Fruit fly (Drosophila melanogaster) ovary, adult (tissue): ENCODE measurements around the gene CG2540.
A peak's percentile ranks its signal among the peaks of the same experiment; 100 is the strongest.

Source experiments
- CG17801 ChIP-seq: fragments of 200-800 bp; optimal IDR thresholded peaks from 2 replicates; lab custom pipeline; 2019; ENCODE audit warnings: missing biosample characterization, mild to moderate bottlenecking, missing genetic modification characterization, moderate library complexity; ENCODE audit not compliant: partially characterized antibody

Gene CG2540

dm6 chrX:12600802-12601793 is 28.6 kb upstream of the CG2540 start:
- TF ChIP-seq CG17801 (GFP tag; lab: Kevin White, UChicago): no peak

dm6 chrX:12611536-12612458 is 17.9 kb upstream of the CG2540 start, which contains the start of the genes CG1463 and Fpgs1:
Gene CG1463, minus strand, starts transcription at chrX:12611667.
Gene Fpgs1, plus strand, starts transcription at chrX:12611867.
- TF ChIP-seq CG17801 (GFP tag; lab: Kevin White, UChicago): peak; percentile 58

- TF ChIP-seq CG17801 (GFP tag; lab: Kevin White, UChicago): no peak
Observed at dm6 chrX:12613248-12613805, 16.4 kb upstream of the CG2540 start.

dm6 chrX:12615752-12616366 is 13.8 kb upstream of the CG2540 start, which contains the start of gene CG11085:
Gene CG11085, plus strand, starts transcription at chrX:12616316.
- TF ChIP-seq CG17801 (GFP tag; lab: Kevin White, UChicago): no peak

- TF ChIP-seq CG17801 (GFP tag; lab: Kevin White, UChicago): no peak
Observed at dm6 chrX:12621640-12622039, 8.0 kb upstream of the CG2540 start.

dm6 chrX:12623992-12624391 is 5.7 kb upstream of the CG2540 start, which contains the start of gene CG15728:
Gene CG15728, plus strand, starts transcription at chrX:12624292.
- TF ChIP-seq CG17801 (GFP tag; lab: Kevin White, UChicago): no peak

- TF ChIP-seq CG17801 (GFP tag; lab: Kevin White, UChicago): no peak
Observed at dm6 chrX:12625594-12626274, 3.9 kb upstream of the CG2540 start.

- TF ChIP-seq CG17801 (GFP tag; lab: Kevin White, UChicago): peak; percentile 27
Observed at dm6 chrX:12631317-12632156, 1.9 kb downstream of the CG2540 start, which contains the start of gene Tomosyn. Gene Tomosyn, plus strand, starts transcription at chrX:12631605.

- TF ChIP-seq CG17801 (GFP tag; lab: Kevin White, UChicago): no peak
Observed at dm6 chrX:12632157-12632422, 2.4 kb downstream of the CG2540 start.

dm6 chrX:12633204-12633603 is 3.5 kb downstream of the CG2540 start:
- TF ChIP-seq CG17801 (GFP tag; lab: Kevin White, UChicago): no peak

dm6 chrX:12633992-12634391 is 4.3 kb downstream of the CG2540 start:
- no peak for TF ChIP-seq CG17801 (GFP tag; lab: Kevin White, UChicago)

- no peak for TF ChIP-seq CG17801 (GFP tag; lab: Kevin White, UChicago)
Observed at dm6 chrX:12645361-12645760, 15.7 kb downstream of the CG2540 start.

dm6 chrX:12651613-12652012 is 21.9 kb downstream of the CG2540 start:
- TF ChIP-seq CG17801 (GFP tag; lab: Kevin White, UChicago): no peak
